Worm (Caenorhabditis elegans) whole organism, L1 larva: ENCODE results near the gene T01C4.8.

ENCODE experiments used
- ceh-88 ChIP-seq: fragments of 200-800 bp; sonication (Bioruptor generic); IDR thresholded peaks from 2 replicates; pipeline ENCODE4 v1.3.6; 2022; ENCODE audit warnings: missing genetic modification characterization, missing compliant biosample characterization
- hlh-4 ChIP-seq: sonication (generic microtip); optimal IDR thresholded peaks from 2 replicates; lab custom pipeline; 2016; ENCODE audit warnings: mild to moderate bottlenecking, missing genetic modification characterization, missing compliant biosample characterization
- unc-86 ChIP-seq: sonication (generic microtip); optimal IDR thresholded peaks from 2 replicates; lab custom pipeline; 2016; ENCODE audit warnings: missing genetic modification characterization, missing compliant biosample characterization
- ztf-11 ChIP-seq, 2 experiments: sonication (generic microtip); optimal IDR thresholded peaks; 2 replicates each; lab custom pipeline; 2016 to 2017; ENCODE audit warnings: missing genetic modification characterization in 2 of 2, missing biosample characterization in 1 of 2, missing compliant biosample characterization in 1 of 2

ce11 chrV:7123188-7123708 lies 6.1 kb downstream of the T01C4.8 start, which contains the start of gene lmd-5:
- no peak for TF ChIP-seq hlh-4 (tag; lab: Kevin White, UChicago)
- TF ChIP-seq unc-86 = no peak
- no peak for TF ChIP-seq ztf-11 (tag; optimal IDR thresholded peaks at IDR 0.05; lab: Kevin White, UChicago)
- TF ChIP-seq ceh-88 (GFP tag; lab: Robert Waterston, UW) = no peak
